Fruit fly (Drosophila melanogaster): Measurements from ENCODE around the gene CG11584.
A peak's percentile ranks its signal among the peaks of the same experiment; 100 is the strongest.

The CG11584 gene

dm6 chrX:14208426-14209208 is 27.8 kb downstream of the CG11584 start (continued):
- TF ChIP-seq sisA (GFP tag; IDR thresholded peaks at IDR 0.05) (no peak; the same call in 1 of the 2 replicates), Hsf (GFP tag; optimal IDR thresholded peaks at IDR 0.05) (peak; percentile 37), Fer3 (tag; optimal IDR thresholded peaks at IDR 0.05) (peak; percentile 35), CG13894 (tag; optimal IDR thresholded peaks at IDR 0.05) (no peak), Lpt (GFP tag; optimal IDR thresholded peaks at IDR 0.05) (no peak), Sox100B (GFP tag; optimal IDR thresholded peaks at IDR 0.05) (peak; percentile 78), ewg (GFP tag; optimal IDR thresholded peaks at IDR 0.05) (peak; percentile 14), Awh (GFP tag; IDR thresholded peaks at IDR 0.05) (no peak; the same call in 1 of the 2 replicates), al (GFP tag; IDR thresholded peaks at IDR 0.05) (no peak), Hr51 (GFP tag; optimal IDR thresholded peaks at IDR 0.05) (peak in 1 of 2 experiments; percentile 75), CG1647 (GFP tag; optimal IDR thresholded peaks at IDR 0.05) (no peak), yki (optimal IDR thresholded peaks at IDR 0.05) (no peak), Gug (GFP tag; IDR thresholded peaks at IDR 0.05) (no peak), Antp (GFP tag; optimal IDR thresholded peaks at IDR 0.05) (no peak), NfI (GFP tag; optimal IDR thresholded peaks at IDR 0.05) (peak; percentile 50), Stat92E (GFP tag; optimal IDR thresholded peaks at IDR 0.05) (no peak), Max (GFP tag; optimal IDR thresholded peaks at IDR 0.05) (peak; percentile 5), pum (GFP tag; optimal IDR thresholded peaks at IDR 0.05) (peak; percentile 46), sd (tag; optimal IDR thresholded peaks at IDR 0.05) (no peak), unpg (GFP tag; optimal IDR thresholded peaks at IDR 0.05) (peak; percentile 73), pnt (GFP tag; optimal IDR thresholded peaks at IDR 0.05) (peak; percentile 41), CG12744 (GFP tag; optimal IDR thresholded peaks at IDR 0.05) (no peak), seq (GFP tag; IDR thresholded peaks at IDR 0.05) (no peak), CG17361 (GFP tag; IDR thresholded peaks at IDR 0.05) (peak; percentile 61), dmrt99B (tag; optimal IDR thresholded peaks at IDR 0.05) (peak; percentile 74), tup (GFP tag; optimal IDR thresholded peaks at IDR 0.05) (no peak), Vsx1 (GFP tag; optimal IDR thresholded peaks at IDR 0.05) (peak; percentile 23), croc (GFP tag; conservative IDR thresholded peaks at IDR 0.05) (no peak), CG8478 (optimal IDR thresholded peaks at IDR 0.05) (no peak), CG1233 (GFP tag; optimal IDR thresholded peaks at IDR 0.05) (peak; percentile 63), Sry-δ (GFP tag; optimal IDR thresholded peaks at IDR 0.05) (peak; percentile 2), corto (GFP tag; optimal IDR thresholded peaks at IDR 0.05) (no peak), disco-r (GFP tag; optimal IDR thresholded peaks at IDR 0.05) (no peak), sima (GFP tag; optimal IDR thresholded peaks at IDR 0.05) (no peak), Asciz (GFP tag; optimal IDR thresholded peaks at IDR 0.05) (peak; percentile 83), CG7271 (tag; optimal IDR thresholded peaks at IDR 0.05) (peak; percentile 70), CG14860 (GFP tag; IDR thresholded peaks at IDR 0.05; ENCODE audit: partially characterized antibody) (no peak), B-H2 (GFP tag; optimal IDR thresholded peaks at IDR 0.05) (no peak), wek (GFP tag; optimal IDR thresholded peaks at IDR 0.05) (no peak), ATbp (GFP tag; optimal IDR thresholded peaks at IDR 0.05) (peak; percentile 68), Nf-YA (GFP tag; IDR thresholded peaks at IDR 0.05) (peak; percentile 44; the same call in 1 of the 2 replicates), Bteb2 (GFP tag; optimal IDR thresholded peaks at IDR 0.05) (peak; percentile 4), Elba2 (GFP tag; optimal IDR thresholded peaks at IDR 0.05) (no peak), CG8944 (GFP tag; optimal IDR thresholded peaks at IDR 0.05) (no peak), CG7987 (GFP tag; optimal IDR thresholded peaks at IDR 0.05) (no peak), Sin3A (optimal IDR thresholded peaks at IDR 0.05) (no peak), CG4360 (GFP tag; IDR thresholded peaks at IDR 0.05) (peak; percentile 83), CG4820 (GFP tag; optimal IDR thresholded peaks at IDR 0.05) (peak; percentile 57), HHEX (GFP tag; optimal IDR thresholded peaks at IDR 0.05) (peak; percentile 48), usp (GFP tag; optimal IDR thresholded peaks at IDR 0.05) (no peak)
